Worm (Caenorhabditis elegans): ENCODE results near the gene B0222.1.

B0222.1 gene

DNA sequence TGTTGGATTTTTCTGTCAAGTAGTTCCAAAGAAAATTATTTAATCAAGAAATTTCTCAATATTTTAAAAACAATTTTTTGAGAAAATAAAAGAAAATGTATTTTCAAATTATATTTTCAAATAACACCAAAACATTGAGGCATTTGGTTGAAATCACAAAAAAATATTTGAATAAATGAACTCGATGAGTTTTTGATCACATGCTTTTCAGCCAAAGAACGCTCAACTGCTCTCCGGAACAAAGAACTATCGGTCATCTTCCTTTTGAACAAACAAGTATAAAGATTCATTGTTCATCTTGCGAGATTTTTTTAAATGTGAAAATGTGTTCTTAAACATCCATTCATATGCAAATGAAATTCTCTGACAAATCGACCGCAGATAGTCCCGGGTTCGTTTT is 39.1 kb upstream of the B0222.1 start:
- TF ChIP-seq ceh-13 (GFP tag; optimal IDR thresholded peaks at IDR 0.05) = no peak
- no peak for TF ChIP-seq tbx-37 (GFP tag; conservative IDR thresholded peaks at IDR 0.05)
- TF ChIP-seq ceh-36 (tag; optimal IDR thresholded peaks at IDR 0.05) = no peak
- TF ChIP-seq F13C5.2 (tag; optimal IDR thresholded peaks at IDR 0.05) = no peak
- TF ChIP-seq scrt-1 (GFP tag; IDR thresholded peaks at IDR 0.05) = no peak
- no peak for TF ChIP-seq tra-4 (tag; optimal IDR thresholded peaks at IDR 0.05)
- no peak for TF ChIP-seq sea-1 (GFP tag; conservative IDR thresholded peaks at IDR 0.05)
- no peak for TF ChIP-seq hmg-4 (GFP tag; optimal IDR thresholded peaks at IDR 0.05)
- no peak for TF ChIP-seq tbx-11 (GFP tag; IDR thresholded peaks at IDR 0.05)
- TF ChIP-seq flt-1 (GFP tag; IDR thresholded peaks at IDR 0.05) = no peak
- TF ChIP-seq ama-1 (optimal IDR thresholded peaks at IDR 0.05) = no peak

DNA sequence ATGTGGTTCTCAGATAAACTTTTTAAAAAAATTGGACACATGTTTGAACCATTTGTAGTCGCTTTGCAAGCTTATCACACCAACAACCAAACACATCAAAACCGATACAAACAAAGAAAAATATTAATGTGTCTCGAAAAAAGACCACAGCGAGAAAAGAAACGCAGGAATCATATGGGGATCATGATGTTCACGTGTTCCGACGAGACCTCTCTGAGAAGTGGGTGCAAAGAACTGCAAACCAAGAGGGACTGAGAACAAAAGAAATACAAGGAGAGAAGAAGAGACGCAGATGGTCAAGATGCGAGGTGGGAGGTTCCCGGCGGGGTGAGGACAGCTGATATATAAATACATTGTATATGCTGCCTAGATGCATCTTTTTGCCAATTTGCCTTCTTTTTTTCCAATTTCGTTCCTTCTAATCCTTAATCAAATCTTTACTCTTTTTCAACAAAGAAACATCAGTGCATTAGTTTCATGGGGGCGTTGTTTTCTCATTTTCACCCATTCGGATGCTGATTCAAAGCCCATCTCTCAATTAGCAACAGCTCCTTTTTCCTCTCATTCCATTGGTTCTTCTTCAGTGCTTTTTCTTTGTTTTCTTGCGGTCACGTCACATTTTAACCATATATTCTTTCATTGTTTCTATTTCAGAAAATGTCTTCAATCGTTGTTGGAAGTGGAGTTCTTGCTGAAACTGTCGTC is 38.3 kb upstream of the B0222.1 start, which contains the start of gene F21C10.10:
F21C10.10 (plus strand) TSS at position 655 of the 705 bp plus-strand sequence.
- peak; percentile 24 for TF ChIP-seq aly-1 (tag; optimal IDR thresholded peaks at IDR 0.05)
- TF ChIP-seq F13C5.2 (tag; optimal IDR thresholded peaks at IDR 0.05) = peak; percentile 30
- no peak for TF ChIP-seq ets-7 (tag; optimal IDR thresholded peaks at IDR 0.05)

DNA sequence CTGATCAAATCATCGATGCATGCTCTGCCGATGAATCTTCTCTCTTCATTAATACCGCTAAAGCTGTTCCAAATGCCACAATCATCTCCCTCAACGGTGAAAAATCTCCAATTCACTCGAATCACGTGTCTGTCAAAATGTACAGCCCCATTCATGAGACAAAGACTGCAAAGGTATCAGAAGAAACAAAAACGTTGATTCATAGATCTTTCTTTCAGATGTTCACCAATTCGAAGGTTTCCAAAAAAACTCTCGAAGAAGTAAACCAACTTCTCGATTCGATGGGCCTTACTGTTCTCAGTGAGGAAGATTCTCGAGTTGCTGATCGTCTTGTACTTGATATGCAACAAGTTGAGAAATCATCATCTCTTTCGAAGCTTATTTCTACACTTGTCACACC is 37.4 kb upstream of the B0222.1 start:
- TF ChIP-seq tbx-11 (GFP tag; IDR thresholded peaks at IDR 0.05) = no peak
- TF ChIP-seq F13C5.2 (tag; optimal IDR thresholded peaks at IDR 0.05) = no peak
- no peak for TF ChIP-seq hnd-1 (tag; optimal IDR thresholded peaks at IDR 0.05)
- no peak for TF ChIP-seq flt-1 (GFP tag; IDR thresholded peaks at IDR 0.05)
- no peak for TF ChIP-seq tra-4 (tag; optimal IDR thresholded peaks at IDR 0.05)
- no peak for TF ChIP-seq hmg-4 (GFP tag; optimal IDR thresholded peaks at IDR 0.05)
- TF ChIP-seq ceh-36 (tag; optimal IDR thresholded peaks at IDR 0.05) = no peak
- no peak for TF ChIP-seq hmbx-1 (tag; optimal IDR thresholded peaks at IDR 0.05)
- TF ChIP-seq sea-1 (GFP tag; conservative IDR thresholded peaks at IDR 0.05) = no peak
- no peak for TF ChIP-seq ceh-13 (GFP tag; optimal IDR thresholded peaks at IDR 0.05)
- no peak for TF ChIP-seq pes-1 (GFP tag; IDR thresholded peaks at IDR 0.05)
- no peak for TF ChIP-seq tbx-37 (GFP tag; conservative IDR thresholded peaks at IDR 0.05)
- no peak for TF ChIP-seq B0310.2 (tag; optimal IDR thresholded peaks at IDR 0.05)
- no peak for TF ChIP-seq aly-1 (tag; optimal IDR thresholded peaks at IDR 0.05)

DNA sequence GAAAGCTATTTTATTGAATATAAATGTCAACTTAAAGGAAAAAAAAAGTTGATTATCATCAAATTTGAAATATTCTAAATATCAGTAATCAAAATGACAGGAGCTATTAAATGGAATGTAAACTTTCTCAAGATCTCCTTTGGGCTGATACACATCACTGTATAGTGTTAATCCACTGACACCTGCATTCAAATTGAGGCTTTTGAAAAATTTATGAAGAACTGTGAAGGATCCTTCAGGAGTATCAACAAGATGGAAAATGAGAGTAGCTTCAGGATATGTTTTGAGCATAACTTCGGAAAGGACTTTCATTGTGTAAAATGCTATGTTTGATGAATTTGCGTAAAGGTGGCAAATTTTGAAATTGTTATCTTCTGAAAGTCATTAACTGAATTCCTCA is 36.8 kb upstream of the B0222.1 start:
- TF ChIP-seq hmbx-1 (tag; optimal IDR thresholded peaks at IDR 0.05) (no peak), scrt-1 (GFP tag; IDR thresholded peaks at IDR 0.05) (no peak), hnd-1 (tag; optimal IDR thresholded peaks at IDR 0.05) (no peak), hmg-4 (GFP tag; optimal IDR thresholded peaks at IDR 0.05) (no peak), B0310.2 (tag; optimal IDR thresholded peaks at IDR 0.05) (no peak), ceh-13 (GFP tag; optimal IDR thresholded peaks at IDR 0.05) (no peak), F13C5.2 (tag; optimal IDR thresholded peaks at IDR 0.05) (no peak), flt-1 (GFP tag; IDR thresholded peaks at IDR 0.05) (no peak), sea-1 (GFP tag; conservative IDR thresholded peaks at IDR 0.05) (no peak), ets-7 (tag; optimal IDR thresholded peaks at IDR 0.05) (no peak), ceh-36 (tag; optimal IDR thresholded peaks at IDR 0.05) (no peak), aly-1 (tag; optimal IDR thresholded peaks at IDR 0.05) (no peak), tra-4 (tag; optimal IDR thresholded peaks at IDR 0.05) (no peak), tbx-11 (GFP tag; IDR thresholded peaks at IDR 0.05) (no peak), pes-1 (GFP tag; IDR thresholded peaks at IDR 0.05) (no peak), ama-1 (optimal IDR thresholded peaks at IDR 0.05) (no peak)

DNA sequence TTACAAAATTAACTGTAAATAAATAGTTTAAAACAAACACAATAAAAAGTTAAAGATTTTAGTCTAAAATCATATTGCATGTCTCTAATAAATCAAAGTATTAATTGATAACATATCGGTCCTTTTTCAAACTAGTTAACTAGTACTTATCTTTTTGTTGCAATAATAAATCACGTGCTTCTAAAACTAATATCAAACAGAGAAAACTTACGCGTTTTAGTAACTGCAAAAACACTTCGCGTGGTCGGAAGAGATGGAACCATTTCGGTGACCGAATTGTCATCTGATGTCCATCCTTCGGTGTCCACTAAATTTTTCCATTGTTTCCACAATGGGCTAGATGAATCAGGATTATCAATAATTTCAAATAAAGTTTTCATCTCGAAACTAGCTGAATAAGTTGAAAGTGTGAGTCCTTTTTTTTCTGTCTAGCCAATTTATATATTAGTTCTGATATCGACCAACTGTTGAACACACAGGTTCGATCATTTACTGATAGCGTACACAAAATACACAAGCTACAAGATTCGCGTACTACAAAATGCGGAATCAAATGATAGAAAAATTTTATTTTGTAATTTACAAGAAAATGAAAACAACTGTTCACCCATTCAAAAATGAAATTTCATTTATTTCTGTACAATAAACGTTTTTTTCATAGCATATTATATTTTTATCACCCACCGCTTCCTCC is 35.6 kb upstream of the B0222.1 start, which contains the start of gene F21C10.9:
F21C10.9 (minus strand) TSS at position 417 of the 694 bp plus-strand sequence.
- no peak for TF ChIP-seq ama-1 (optimal IDR thresholded peaks at IDR 0.05)
- no peak for TF ChIP-seq tbx-11 (GFP tag; IDR thresholded peaks at IDR 0.05)
- TF ChIP-seq hmbx-1 (tag; optimal IDR thresholded peaks at IDR 0.05) = no peak
- TF ChIP-seq flt-1 (GFP tag; IDR thresholded peaks at IDR 0.05) = no peak
- no peak for TF ChIP-seq scrt-1 (GFP tag; IDR thresholded peaks at IDR 0.05)
- TF ChIP-seq pes-1 (GFP tag; IDR thresholded peaks at IDR 0.05) = no peak
- no peak for TF ChIP-seq F13C5.2 (tag; optimal IDR thresholded peaks at IDR 0.05)
- no peak for TF ChIP-seq tbx-37 (GFP tag; conservative IDR thresholded peaks at IDR 0.05)
- no peak for TF ChIP-seq hmg-4 (GFP tag; optimal IDR thresholded peaks at IDR 0.05)
- no peak for TF ChIP-seq B0310.2 (tag; optimal IDR thresholded peaks at IDR 0.05)
- no peak for TF ChIP-seq ceh-36 (tag; optimal IDR thresholded peaks at IDR 0.05)
- TF ChIP-seq ets-7 (tag; optimal IDR thresholded peaks at IDR 0.05) = no peak
- no peak for TF ChIP-seq hnd-1 (tag; optimal IDR thresholded peaks at IDR 0.05)
- no peak for TF ChIP-seq aly-1 (tag; optimal IDR thresholded peaks at IDR 0.05)
- TF ChIP-seq tra-4 (tag; optimal IDR thresholded peaks at IDR 0.05) = no peak
- no peak for TF ChIP-seq ceh-13 (GFP tag; optimal IDR thresholded peaks at IDR 0.05)
- TF ChIP-seq sea-1 (GFP tag; conservative IDR thresholded peaks at IDR 0.05) = no peak

DNA sequence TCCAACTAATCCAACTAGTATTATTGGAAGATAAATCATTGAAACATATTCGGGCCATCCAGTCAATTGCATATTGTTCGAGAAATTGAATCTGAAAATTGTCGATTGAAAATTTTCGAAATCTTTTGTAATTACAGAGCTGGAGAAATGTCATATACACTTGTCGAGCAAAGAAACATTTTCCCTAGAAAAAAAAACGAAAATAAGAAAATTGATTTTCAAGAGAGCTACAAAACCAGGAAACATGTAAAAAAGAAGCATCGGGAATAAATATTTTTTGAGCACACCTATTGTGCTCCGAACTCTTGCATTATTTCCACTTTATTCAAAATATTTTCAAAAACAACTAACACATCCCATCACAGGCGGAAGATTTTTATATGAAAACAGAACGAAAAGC is 33.0 kb upstream of the B0222.1 start, which contains the start of gene frpr-6:
frpr-6 (minus strand) TSS at position 101 of the 400 bp plus-strand sequence.
- TF ChIP-seq scrt-1 (GFP tag; IDR thresholded peaks at IDR 0.05) (no peak), flt-1 (GFP tag; IDR thresholded peaks at IDR 0.05) (no peak), B0310.2 (tag; optimal IDR thresholded peaks at IDR 0.05) (no peak), hmg-4 (GFP tag; optimal IDR thresholded peaks at IDR 0.05) (no peak), ets-7 (tag; optimal IDR thresholded peaks at IDR 0.05) (no peak), hmbx-1 (tag; optimal IDR thresholded peaks at IDR 0.05) (no peak), tbx-11 (GFP tag; IDR thresholded peaks at IDR 0.05) (no peak), pes-1 (GFP tag; IDR thresholded peaks at IDR 0.05) (no peak), aly-1 (tag; optimal IDR thresholded peaks at IDR 0.05) (no peak), ceh-36 (tag; optimal IDR thresholded peaks at IDR 0.05) (no peak), tra-4 (tag; optimal IDR thresholded peaks at IDR 0.05) (no peak), F13C5.2 (tag; optimal IDR thresholded peaks at IDR 0.05) (no peak), ceh-13 (GFP tag; optimal IDR thresholded peaks at IDR 0.05) (no peak), sea-1 (GFP tag; conservative IDR thresholded peaks at IDR 0.05) (no peak), hnd-1 (tag; optimal IDR thresholded peaks at IDR 0.05) (no peak), ama-1 (optimal IDR thresholded peaks at IDR 0.05) (no peak), tbx-37 (GFP tag; conservative IDR thresholded peaks at IDR 0.05) (no peak)
